Worm (Caenorhabditis elegans): ENCODE measurements around the gene arl-1.

The arl-1 gene

ce11 chrII:8575184-8575583 lies 6.6 kb upstream of the arl-1 start, which contains the start of gene puf-5 (continued):
- no peak for TF ChIP-seq rpc-1 (optimal IDR thresholded peaks at IDR 0.05)
- TF ChIP-seq rpc-1 (tag; optimal IDR thresholded peaks at IDR 0.05), result no peak
- no peak for TF ChIP-seq B0019.2 (GFP tag; conservative IDR thresholded peaks at IDR 0.05)
- no peak for TF ChIP-seq nfya-1 (tag; optimal IDR thresholded peaks at IDR 0.05; ENCODE audit: borderline replicate concordance, insufficient read depth)
- no peak for TF ChIP-seq die-1 (tag; optimal IDR thresholded peaks at IDR 0.05)
- no peak for TF ChIP-seq ceh-40 (GFP tag; IDR thresholded peaks at IDR 0.05)
- no peak for TF ChIP-seq nhr-90 (tag; optimal IDR thresholded peaks at IDR 0.05)
- TF ChIP-seq hmg-1.2 (GFP tag; IDR thresholded peaks at IDR 0.05), result no peak
- TF ChIP-seq mes-4 (tag; optimal IDR thresholded peaks at IDR 0.05), result no peak
- TF ChIP-seq madf-6 (GFP tag; IDR thresholded peaks at IDR 0.05), result peak; percentile 94
- TF ChIP-seq nhr-120 (GFP tag; IDR thresholded peaks at IDR 0.05), result no peak
- TF ChIP-seq Y95B8A.8 (GFP tag; IDR thresholded peaks at IDR 0.05), result 0 out of 2 replicates have a peak, but pooled peaks have one; percentile 56
- no peak for TF ChIP-seq egl-44 (GFP tag; IDR thresholded peaks at IDR 0.05)
- no peak for TF ChIP-seq bed-1 (GFP tag; IDR thresholded peaks at IDR 0.05)
- no peak for TF ChIP-seq K12H6.12 (tag; optimal IDR thresholded peaks at IDR 0.05)
- no peak for TF ChIP-seq tbx-9 (tag; optimal IDR thresholded peaks at IDR 0.05; ENCODE audit: borderline replicate concordance)
- TF ChIP-seq F49E8.2 (tag; optimal IDR thresholded peaks at IDR 0.05; ENCODE audit: insufficient read depth), result peak; percentile 73
- peak; percentile 78 for TF ChIP-seq snpc-3.4 (tag; optimal IDR thresholded peaks at IDR 0.05)
- TF ChIP-seq ztf-18 (tag; optimal IDR thresholded peaks at IDR 0.05), result no peak
- no peak for TF ChIP-seq ZK185.1 (tag; optimal IDR thresholded peaks at IDR 0.05; ENCODE audit: poor library complexity, severe bottlenecking)
- no peak for TF ChIP-seq ztf-26 (tag; optimal IDR thresholded peaks at IDR 0.05)
- no peak for TF ChIP-seq sea-2 (GFP tag; IDR thresholded peaks at IDR 0.05)
- no peak for TF ChIP-seq ztf-3 (GFP tag; optimal IDR thresholded peaks at IDR 0.05)
- TF ChIP-seq B0336.3 (GFP tag; IDR thresholded peaks at IDR 0.05), result no peak
- TF ChIP-seq C06A6.2 (GFP tag; conservative IDR thresholded peaks at IDR 0.05), result no peak
- no peak for TF ChIP-seq zfh-2 (GFP tag; conservative IDR thresholded peaks at IDR 0.05)
- TF ChIP-seq ceh-79 (tag; optimal IDR thresholded peaks at IDR 0.05), result no peak
- TF ChIP-seq ceh-91 (GFP tag; IDR thresholded peaks at IDR 0.05), result peak; percentile 70
- peak; percentile 67 for TF ChIP-seq F33H1.4 (GFP tag; IDR thresholded peaks at IDR 0.05)
- no peak for TF ChIP-seq T07F8.4 (tag; optimal IDR thresholded peaks at IDR 0.05)
- no peak for TF ChIP-seq athp-1 (tag; optimal IDR thresholded peaks at IDR 0.05)
- TF ChIP-seq ztf-6 (GFP tag; IDR thresholded peaks at IDR 0.05), result no peak
- no peak for TF ChIP-seq Y67H2A.10 (GFP tag; conservative IDR thresholded peaks at IDR 0.05)
- TF ChIP-seq mxl-1 (tag; optimal IDR thresholded peaks at IDR 0.05), result no peak
- no peak for TF ChIP-seq C17E4.6 (GFP tag; IDR thresholded peaks at IDR 0.05)
- 0 out of 2 replicates have a peak, but pooled peaks have one; percentile 11 for TF ChIP-seq dox-1 (GFP tag; IDR thresholded peaks at IDR 0.05)
- TF ChIP-seq F10E7.11 (tag; optimal IDR thresholded peaks at IDR 0.05), result no peak
- no peak for TF ChIP-seq ztf-28 (GFP tag; IDR thresholded peaks at IDR 0.05)
- no peak for TF ChIP-seq lir-1 (GFP tag; conservative IDR thresholded peaks at IDR 0.05)
- peak; percentile 15 for TF ChIP-seq tbp1 (GFP tag; optimal IDR thresholded peaks at IDR 0.05)
- no peak for TF ChIP-seq let-526 (GFP tag; IDR thresholded peaks at IDR 0.05)
- no peak for TF ChIP-seq ama-1 (optimal IDR thresholded peaks at IDR 0.05)
- TF ChIP-seq ama-1 (GFP tag; optimal IDR thresholded peaks at IDR 0.05), result no peak
- no peak for TF ChIP-seq cebp-2 (GFP tag; IDR thresholded peaks at IDR 0.05)
- no peak for TF ChIP-seq nhr-80 (tag; optimal IDR thresholded peaks at IDR 0.05)
- TF ChIP-seq bed-2 (GFP tag; IDR thresholded peaks at IDR 0.05), result no peak
- peak; percentile 44 for TF ChIP-seq lin-54 (GFP tag; optimal IDR thresholded peaks at IDR 0.05)
- TF ChIP-seq rcor-1 (GFP tag; IDR thresholded peaks at IDR 0.05), result no peak
- no peak for TF ChIP-seq aptf-3 (GFP tag; IDR thresholded peaks at IDR 0.05)
- no peak for TF ChIP-seq attf-3 (GFP tag; conservative IDR thresholded peaks at IDR 0.05)
- no peak for TF ChIP-seq hrde-1 (tag; optimal IDR thresholded peaks at IDR 0.05; ENCODE audit: borderline replicate concordance)

Measured in whole organism, young adult.